Fruit fly (Drosophila melanogaster) whole organism, embryonic: Measurements from ENCODE around the gene uncNacbeta.
A peak's percentile ranks its signal among the peaks of the same experiment; 100 is the strongest.

Experiments used
- Ada2b ChIP-seq: fragments of 200-800 bp; sonication (Bioruptor generic); IDR thresholded peaks from 2 replicates; pipeline ENCODE4 v1.3.6; 2022; ENCODE audit warnings: missing biosample characterization, missing genetic modification characterization
- BEAF-32 ChIP-seq: fragments of 200-800 bp; sonication (Bioruptor generic); optimal IDR thresholded peaks from 3 replicates; lab custom pipeline; 2017; ENCODE audit warnings: missing biosample characterization, missing genetic modification characterization, mild to moderate bottlenecking, moderate library complexity, missing genetic modification reagents
- Bdp1 ChIP-seq: fragments of 200-800 bp; sonication (Bioruptor generic); optimal IDR thresholded peaks from 3 replicates; lab custom pipeline; 2016; ENCODE audit warnings: missing biosample characterization, missing genetic modification characterization
- CG10543 ChIP-seq: fragments of 200-800 bp; sonication (Bioruptor generic); optimal IDR thresholded peaks from 3 replicates; lab custom pipeline; 2017; ENCODE audit warnings: missing biosample characterization, mild to moderate bottlenecking, missing genetic modification characterization, moderate library complexity
- CG10979 ChIP-seq: fragments of 200-800 bp; sonication (Bioruptor generic); optimal IDR thresholded peaks from 2 replicates; lab custom pipeline; 2018; ENCODE audit warnings: missing biosample characterization, mild to moderate bottlenecking, missing genetic modification characterization, moderate library complexity
- CG12659 ChIP-seq: fragments of 200-800 bp; sonication (Bioruptor generic); optimal IDR thresholded peaks from 3 replicates; lab custom pipeline; 2017; ENCODE audit warnings: mild to moderate bottlenecking, missing biosample characterization, missing genetic modification reagents, missing genetic modification characterization
- CG13775 ChIP-seq: fragments of 200-800 bp; sonication (Bioruptor generic); optimal IDR thresholded peaks from 3 replicates; lab custom pipeline; 2017; ENCODE audit warnings: missing biosample characterization, mild to moderate bottlenecking, missing genetic modification characterization
- CG17186 ChIP-seq: fragments of 200-800 bp; sonication (Bioruptor generic); optimal IDR thresholded peaks from 3 replicates; lab custom pipeline; 2017; ENCODE audit warnings: missing biosample characterization, missing genetic modification reagents, missing genetic modification characterization
- CG17802 ChIP-seq: fragments of 200-800 bp; sonication (Bioruptor generic); optimal IDR thresholded peaks from 2 replicates; lab custom pipeline; 2018; ENCODE audit warnings: missing biosample characterization, mild to moderate bottlenecking, missing genetic modification characterization, moderate library complexity
- CG1792 ChIP-seq: fragments of 200-800 bp; sonication (Bioruptor generic); optimal IDR thresholded peaks from 2 replicates; lab custom pipeline; 2016; ENCODE audit warnings: missing biosample characterization, missing genetic modification characterization
- CG3065 ChIP-seq: fragments of 200-800 bp; sonication (Bioruptor generic); optimal IDR thresholded peaks from 2 replicates; lab custom pipeline; 2016; ENCODE audit warnings: missing biosample characterization, missing genetic modification characterization
- CG34376 ChIP-seq: fragments of 200-800 bp; sonication (Bioruptor generic); optimal IDR thresholded peaks from 2 replicates; lab custom pipeline; 2018; ENCODE audit warnings: missing biosample characterization, mild to moderate bottlenecking, missing genetic modification characterization
- CG4360 ChIP-seq: fragments of 200-800 bp; sonication (Bioruptor generic); IDR thresholded peaks from 2 replicates; pipeline ENCODE4 v1.3.6; 2022; ENCODE audit warnings: missing biosample characterization, missing genetic modification characterization
- CG6765 ChIP-seq: fragments of 200-800 bp; sonication (Bioruptor generic); optimal IDR thresholded peaks from 3 replicates; lab custom pipeline; 2017; ENCODE audit warnings: missing biosample characterization, mild to moderate bottlenecking, missing genetic modification characterization
- CG7786 ChIP-seq: fragments of 200-800 bp; sonication (Bioruptor generic); optimal IDR thresholded peaks from 2 replicates; lab custom pipeline; 2016; ENCODE audit warnings: missing biosample characterization, missing genetic modification characterization
- CG9609 ChIP-seq: fragments of 200-800 bp; sonication (Bioruptor generic); optimal IDR thresholded peaks from 3 replicates; lab custom pipeline; 2016; ENCODE audit warnings: missing biosample characterization, missing genetic modification characterization
- CG9876 ChIP-seq: fragments of 200-800 bp; sonication (Bioruptor generic); optimal IDR thresholded peaks from 2 replicates; lab custom pipeline; 2016; ENCODE audit warnings: missing biosample characterization, missing genetic modification characterization
- CoRest ChIP-seq: fragments of 200-800 bp; sonication (Bioruptor generic); optimal IDR thresholded peaks from 3 replicates; lab custom pipeline; 2018; ENCODE audit warnings: missing biosample characterization, mild to moderate bottlenecking, missing genetic modification characterization, moderate library complexity
- Dip3 ChIP-seq: fragments of 200-800 bp; sonication (Bioruptor generic); optimal IDR thresholded peaks from 3 replicates; lab custom pipeline; 2016; ENCODE audit warnings: missing biosample characterization, missing genetic modification characterization
- Hmr ChIP-seq: fragments of 200-800 bp; sonication (Bioruptor generic); optimal IDR thresholded peaks from 3 replicates; lab custom pipeline; 2017; ENCODE audit warnings: mild to moderate bottlenecking, missing biosample characterization, missing genetic modification reagents, missing genetic modification characterization
- Hsf ChIP-seq: fragments of 200-800 bp; sonication (Bioruptor generic); optimal IDR thresholded peaks from 3 replicates; lab custom pipeline; 2016; ENCODE audit warnings: missing biosample characterization, missing genetic modification characterization
- Jarid2 ChIP-seq: fragments of 200-800 bp; sonication (Bioruptor generic); optimal IDR thresholded peaks from 3 replicates; lab custom pipeline; 2017; ENCODE audit warnings: mild to moderate bottlenecking, missing biosample characterization, missing genetic modification reagents, missing genetic modification characterization
- Mad ChIP-seq: fragments of 200-800 bp; sonication (Bioruptor generic); optimal IDR thresholded peaks from 2 replicates; lab custom pipeline; 2016; ENCODE audit warnings: missing biosample characterization, missing genetic modification characterization
- Mrtf ChIP-seq: fragments of 200-800 bp; sonication (Bioruptor generic); IDR thresholded peaks from 3 replicates; pipeline ENCODE4 v1.3.6; 2022; ENCODE audit warnings: missing biosample characterization, missing genetic modification characterization
- NC2α ChIP-seq: fragments of 200-800 bp; sonication (Bioruptor generic); optimal IDR thresholded peaks from 2 replicates; lab custom pipeline; 2016; ENCODE audit warnings: missing biosample characterization, missing genetic modification characterization
- NFAT ChIP-seq: fragments of 200-800 bp; sonication (Bioruptor generic); IDR thresholded peaks from 2 replicates; pipeline ENCODE4 v1.3.6; 2022; ENCODE audit warnings: missing biosample characterization, missing genetic modification characterization
- Rfx ChIP-seq: fragments of 200-800 bp; sonication (Bioruptor generic); IDR thresholded peaks from 2 replicates; pipeline ENCODE4 v1.3.6; 2022; ENCODE audit warnings: missing biosample characterization, missing genetic modification characterization
- Sin3A ChIP-seq: fragments of >200 bp; optimal IDR thresholded peaks from 2 replicates; lab custom pipeline; 2018
- Spps ChIP-seq: fragments of 200-800 bp; sonication (Bioruptor generic); optimal IDR thresholded peaks from 2 replicates; lab custom pipeline; 2018; ENCODE audit warnings: missing biosample characterization, mild to moderate bottlenecking, missing genetic modification characterization
- bab2 ChIP-seq: fragments of 200-800 bp; sonication (Bioruptor generic); optimal IDR thresholded peaks from 2 replicates; lab custom pipeline; 2016; ENCODE audit warnings: missing biosample characterization, missing genetic modification characterization
- caup ChIP-seq: fragments of 200-800 bp; sonication (Bioruptor generic); optimal IDR thresholded peaks from 3 replicates; lab custom pipeline; 2017; ENCODE audit warnings: missing biosample characterization, mild to moderate bottlenecking, missing genetic modification characterization, moderate library complexity; ENCODE audit not compliant: severe bottlenecking
- cg ChIP-seq: fragments of 200-800 bp; sonication (Bioruptor generic); optimal IDR thresholded peaks from 3 replicates; lab custom pipeline; 2019; ENCODE audit warnings: missing biosample characterization, mild to moderate bottlenecking, missing genetic modification characterization, moderate library complexity
- chinmo ChIP-seq: fragments of 200-800 bp; sonication (Bioruptor generic); IDR thresholded peaks from 4 replicates; pipeline ENCODE4 v1.3.6; 2022; ENCODE audit warnings: missing biosample characterization, missing genetic modification characterization; ENCODE audit not compliant: partially characterized antibody
- crol ChIP-seq: fragments of 200-800 bp; sonication (Bioruptor generic); IDR thresholded peaks from 2 replicates; pipeline ENCODE4 v1.3.6; 2022; ENCODE audit warnings: missing biosample characterization, missing genetic modification characterization
- disco-r ChIP-seq: fragments of 200-800 bp; sonication (Bioruptor generic); optimal IDR thresholded peaks from 2 replicates; lab custom pipeline; 2016; ENCODE audit warnings: missing biosample characterization, missing genetic modification characterization
- hbn ChIP-seq: fragments of 200-800 bp; sonication (Bioruptor generic); IDR thresholded peaks from 2 replicates; pipeline ENCODE4 v1.3.6; 2022; ENCODE audit warnings: missing biosample characterization, missing genetic modification characterization; ENCODE audit not compliant: partially characterized antibody
- lov ChIP-seq, 2 experiments: fragments of 200-800 bp in 1 of 2; fragments of >200 bp in 1 of 2; sonication (Bioruptor generic) in 1 of 2; IDR thresholded peaks in 1 of 2; optimal IDR thresholded peaks in 1 of 2; 2 replicates in 1 of 2; 3 replicates in 1 of 2; pipeline versions ENCODE4 v1.3.6 to Lab custom; 2017 to 2022; ENCODE audit warnings: missing biosample characterization in 1 of 2, missing genetic modification characterization in 1 of 2
- nmo ChIP-seq: fragments of 200-800 bp; sonication (Bioruptor generic); optimal IDR thresholded peaks from 2 replicates; lab custom pipeline; 2018; ENCODE audit warnings: missing biosample characterization, mild to moderate bottlenecking, missing genetic modification characterization, moderate library complexity
- odd ChIP-seq: fragments of 200-800 bp; sonication (Bioruptor generic); optimal IDR thresholded peaks from 2 replicates; lab custom pipeline; 2017; ENCODE audit warnings: missing biosample characterization, mild to moderate bottlenecking, missing genetic modification characterization
- org-1 ChIP-seq: fragments of 200-800 bp; sonication (Bioruptor generic); optimal IDR thresholded peaks from 2 replicates; lab custom pipeline; 2017; ENCODE audit warnings: missing biosample characterization, missing genetic modification characterization
- phol ChIP-seq: fragments of 200-800 bp; sonication (Bioruptor generic); optimal IDR thresholded peaks from 3 replicates; lab custom pipeline; 2018; ENCODE audit warnings: missing biosample characterization, mild to moderate bottlenecking, missing genetic modification characterization, moderate library complexity
- rib ChIP-seq: fragments of 200-800 bp; sonication (Bioruptor generic); IDR thresholded peaks from 2 replicates; pipeline ENCODE4 v1.3.6; 2022; ENCODE audit warnings: missing biosample characterization, missing genetic modification characterization
- run ChIP-seq: fragments of 200-800 bp; sonication (Bioruptor generic); optimal IDR thresholded peaks from 3 replicates; lab custom pipeline; 2018; ENCODE audit warnings: missing biosample characterization, mild to moderate bottlenecking, missing genetic modification characterization
- tap ChIP-seq: fragments of 200-800 bp; optimal IDR thresholded peaks from 3 replicates; lab custom pipeline; 2019; ENCODE audit warnings: missing biosample characterization, mild to moderate bottlenecking, missing genetic modification characterization, moderate library complexity
- tll ChIP-seq, 2 experiments: fragments of 200-800 bp in 1 of 2; fragments of >200 bp in 1 of 2; sonication (Bioruptor generic) in 1 of 2; optimal IDR thresholded peaks; 2 replicates each; lab custom pipeline; 2017 to 2019; ENCODE audit warnings: missing biosample characterization in 2 of 2, missing genetic modification characterization in 2 of 2, mild to moderate bottlenecking in 1 of 2, moderate library complexity in 1 of 2
- toy ChIP-seq: fragments of 200-800 bp; sonication (Bioruptor generic); IDR thresholded peaks from 2 replicates; pipeline ENCODE4 v1.3.6; 2022; ENCODE audit warnings: missing biosample characterization, missing genetic modification characterization
- trem ChIP-seq: fragments of 200-800 bp; optimal IDR thresholded peaks from 3 replicates; lab custom pipeline; 2019; ENCODE audit warnings: missing biosample characterization, mild to moderate bottlenecking, missing genetic modification characterization, moderate library complexity
- vvl ChIP-seq: fragments of 200-800 bp; sonication (Bioruptor generic); IDR thresholded peaks from 2 replicates; pipeline ENCODE4 v1.3.6; 2022; ENCODE audit warnings: missing biosample characterization, missing genetic modification characterization

uncNacbeta gene

DNA sequence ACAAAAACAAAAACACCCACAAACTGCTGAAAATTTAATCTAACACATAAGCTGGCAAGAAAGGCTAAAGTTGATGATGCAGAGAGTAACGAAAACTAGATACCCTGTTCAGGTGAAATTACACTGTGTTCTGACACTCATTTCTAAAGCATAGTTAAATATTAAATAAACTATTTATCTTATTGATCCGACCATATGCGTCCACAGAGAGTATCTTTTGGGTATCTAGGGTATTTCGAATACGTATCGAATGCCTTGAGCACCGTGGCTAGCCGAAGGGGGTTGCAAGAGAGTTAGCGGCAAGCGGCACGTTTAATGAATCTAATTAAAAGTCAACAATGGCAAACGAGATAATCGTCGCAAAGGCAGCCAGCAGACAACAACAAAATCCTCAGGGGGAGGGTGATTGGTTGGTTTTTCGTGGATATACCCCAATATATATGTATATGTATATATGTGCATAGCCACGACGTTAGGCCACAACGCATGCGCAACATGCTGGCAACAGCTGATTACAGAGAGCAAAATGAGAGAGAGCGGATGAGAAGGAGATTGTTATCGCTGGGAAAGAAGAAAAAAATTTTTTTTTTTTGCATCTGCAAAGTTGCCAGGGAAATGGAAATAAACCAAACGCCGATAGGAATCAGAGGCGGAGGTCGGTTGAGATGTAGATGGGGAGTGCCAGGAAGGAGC, 41.5 kb downstream of the uncNacbeta start (continued):
- TF ChIP-seq Bdp1 (peak; percentile 16), CG7786 (GFP tag; lab: Kevin White, UChicago) (peak; percentile 27), disco-r (GFP tag; lab: Kevin White, UChicago) (no peak), CG12659 (GFP tag; lab: Kevin White, UChicago) (peak; percentile 61), CG34376 (GFP tag; lab: Kevin White, UChicago) (no peak), caup (GFP tag; lab: Kevin White, UChicago) (peak; percentile 0), Mrtf (GFP tag; lab: Robert Waterston, UW) (peak; percentile 61; the same call in 2 of the 3 replicates), CG13775 (peak; percentile 47), NFAT (GFP tag; lab: Robert Waterston, UW) (peak; percentile 34; the same call in 1 of the 2 replicates), run (tag; lab: Kevin White, UChicago) (peak; percentile 28), NC2α (GFP tag; lab: Kevin White, UChicago) (no peak), odd (GFP tag; lab: Kevin White, UChicago) (no peak), tap (peak; percentile 80), CoRest (tag; lab: Kevin White, UChicago) (peak; percentile 74), phol (peak; percentile 88), Dip3 (GFP tag; lab: Kevin White, UChicago) (peak; percentile 42), chinmo (GFP tag; lab: Robert Waterston, UW) (no peak), Mad (GFP tag; lab: Kevin White, UChicago) (peak; percentile 18), nmo (peak; percentile 75), CG9876 (GFP tag; lab: Kevin White, UChicago) (no peak), vvl (GFP tag; lab: Robert Waterston, UW) (peak; percentile 93), toy (0 out of 2 replicates have a peak, but pooled peaks have one; percentile 15), trem (tag; lab: Kevin White, UChicago) (peak; percentile 85), tll (GFP tag; optimal IDR thresholded peaks at IDR 0.05; lab: Kevin White, UChicago) (peak in 1 of 2 experiments; percentile 58), bab2 (GFP tag; lab: Kevin White, UChicago) (no peak), Spps (tag; lab: Kevin White, UChicago) (peak; percentile 77), CG6765 (no peak), CG4360 (GFP tag; lab: Robert Waterston, UW) (peak; percentile 56; the same call in 1 of the 2 replicates), Sin3A (lab: Kevin White, UChicago) (no peak), Jarid2 (GFP tag; lab: Kevin White, UChicago) (peak; percentile 61), CG9609 (GFP tag; lab: Kevin White, UChicago) (peak; percentile 25), Hmr (GFP tag; lab: Kevin White, UChicago) (peak; percentile 61), CG10543 (GFP tag; lab: Kevin White, UChicago) (no peak), Hsf (GFP tag; lab: Kevin White, UChicago) (peak; percentile 70), CG3065 (GFP tag; lab: Kevin White, UChicago) (no peak), hbn (GFP tag; lab: Robert Waterston, UW) (no peak), lov (optimal IDR thresholded peaks at IDR 0.05; lab: Kevin White, UChicago) (no peak), lov (GFP tag; IDR thresholded peaks at IDR 0.05; lab: Robert Waterston, UW) (peak; percentile 88), CG17802 (tag; lab: Kevin White, UChicago) (peak; percentile 60), CG17186 (peak; percentile 69), rib (GFP tag; lab: Robert Waterston, UW) (no peak), Ada2b (GFP tag; lab: Robert Waterston, UW) (peak; percentile 73), BEAF-32 (no peak), crol (GFP tag; lab: Robert Waterston, UW) (peak; percentile 76), CG1792 (GFP tag; lab: Kevin White, UChicago) (no peak), org-1 (GFP tag; lab: Kevin White, UChicago) (peak; percentile 48), cg (GFP tag; lab: Kevin White, UChicago) (no peak), CG10979 (tag; lab: Kevin White, UChicago) (peak; percentile 88), Rfx (GFP tag; lab: Robert Waterston, UW) (peak; percentile 47)
